Fruit fly (Drosophila melanogaster) whole organism: ENCODE measurements around the gene pic.

Source experiments
- CG8478 ChIP-seq: fragments of >200 bp; optimal IDR thresholded peaks from 2 replicates; lab custom pipeline; 2018; ENCODE audit warnings: inconsistent platforms
- pan ChIP-seq: fragments of >200 bp; optimal IDR thresholded peaks from 2 replicates; lab custom pipeline; 2017
- psq ChIP-seq: fragments of >200 bp; optimal IDR thresholded peaks from 2 replicates; lab custom pipeline; 2017

DNA sequence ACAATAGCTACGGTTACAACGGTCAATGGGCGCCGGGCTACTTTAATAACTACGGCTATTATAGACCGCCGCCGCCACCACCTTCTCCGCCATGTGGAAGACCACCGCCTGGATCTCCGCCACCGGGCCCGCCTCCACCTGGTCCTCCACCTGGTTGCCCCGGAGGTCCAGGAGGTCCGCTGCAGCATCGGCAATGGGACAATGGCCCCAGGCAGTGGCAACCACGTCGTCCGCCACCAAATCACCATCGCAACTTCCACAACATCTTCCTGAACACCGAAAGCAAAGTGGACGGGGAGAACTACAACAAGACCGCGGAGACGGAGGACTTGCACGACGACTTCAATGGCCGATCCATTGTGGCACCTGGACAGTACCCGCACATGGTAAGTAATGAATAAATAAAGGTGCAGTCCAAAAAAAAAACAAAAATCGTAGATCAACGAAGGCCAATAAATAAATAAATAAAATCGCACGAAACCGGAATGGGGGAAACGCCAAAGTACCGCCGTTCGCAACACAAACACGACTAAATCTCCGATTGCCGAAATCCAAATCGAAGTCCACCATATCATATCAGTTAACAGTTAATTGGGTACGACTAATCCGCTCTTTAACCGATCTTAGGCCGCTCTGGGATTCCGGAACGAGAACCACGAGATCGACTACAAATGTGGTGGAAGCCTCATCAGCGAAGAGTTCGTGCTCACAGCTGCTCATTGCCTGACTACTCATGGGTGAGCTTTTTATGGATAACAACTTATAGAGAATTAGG lies 9.6 kb upstream of the pic start, which contains the start of gene snk:
- TF ChIP-seq pan (lab: Kevin White, UChicago) (no peak), CG8478 (no peak), psq (no peak)
